Worm (Caenorhabditis elegans) whole organism, young adult: ENCODE data around the gene ZC168.2.

Source experiments
- C17E4.6 ChIP-seq: fragments of 200-800 bp; sonication (Bioruptor generic); IDR thresholded peaks from 2 replicates; pipeline ENCODE4 v1.3.6; 2022; ENCODE audit warnings: missing genetic modification reagents, missing genetic modification characterization, missing compliant biosample characterization
- F22D6.2 ChIP-seq: sonication (generic microtip); optimal IDR thresholded peaks from 2 replicates; lab custom pipeline; 2016; ENCODE audit warnings: mild to moderate bottlenecking, missing genetic modification characterization, missing compliant biosample characterization
- F39B2.1 ChIP-seq: fragments of 200-800 bp; sonication (Bioruptor generic); IDR thresholded peaks from 2 replicates; pipeline ENCODE4 v1.3.6; 2022; ENCODE audit warnings: missing genetic modification reagents, missing genetic modification characterization, missing compliant biosample characterization
- Y53F4B.3 ChIP-seq: fragments of 200-800 bp; sonication (Bioruptor generic); IDR thresholded peaks from 2 replicates; pipeline ENCODE4 v1.3.6; 2022; ENCODE audit warnings: missing genetic modification reagents, missing genetic modification characterization, missing compliant biosample characterization
- Y95B8A.8 ChIP-seq: fragments of 200-800 bp; sonication (Bioruptor generic); IDR thresholded peaks from 2 replicates; pipeline ENCODE4 v1.3.6; 2022; ENCODE audit warnings: missing genetic modification reagents, missing genetic modification characterization, missing compliant biosample characterization
- akir-1 ChIP-seq: fragments of 200-800 bp; sonication (Bioruptor generic); optimal IDR thresholded peaks from 2 replicates; lab custom pipeline; 2018; ENCODE audit warnings: mild to moderate bottlenecking, missing genetic modification characterization, moderate library complexity, missing compliant biosample characterization
- bed-1 ChIP-seq: fragments of 200-800 bp; sonication (Bioruptor generic); IDR thresholded peaks from 2 replicates; pipeline ENCODE4 v1.3.6; 2022; ENCODE audit warnings: missing genetic modification reagents, missing genetic modification characterization, missing compliant biosample characterization
- ccch-3 ChIP-seq: fragments of 200-800 bp; sonication (Bioruptor generic); optimal IDR thresholded peaks from 2 replicates; lab custom pipeline; 2018; ENCODE audit warnings: mild to moderate bottlenecking, missing genetic modification characterization, missing compliant biosample characterization
- cebp-2 ChIP-seq: fragments of 200-800 bp; sonication (Bioruptor generic); IDR thresholded peaks from 2 replicates; pipeline ENCODE4 v1.3.6; 2022; ENCODE audit warnings: missing genetic modification characterization, missing compliant biosample characterization
- ceh-79 ChIP-seq: sonication (generic microtip); optimal IDR thresholded peaks from 2 replicates; lab custom pipeline; 2017; ENCODE audit warnings: mild to moderate bottlenecking, missing genetic modification characterization, missing compliant biosample characterization
- ceh-91 ChIP-seq: fragments of 200-800 bp; sonication (Bioruptor generic); IDR thresholded peaks from 2 replicates; pipeline ENCODE4 v1.3.6; 2022; ENCODE audit warnings: missing genetic modification reagents, missing genetic modification characterization, missing compliant biosample characterization
- chd-7 ChIP-seq: sonication (generic microtip); optimal IDR thresholded peaks from 2 replicates; lab custom pipeline; 2016; ENCODE audit warnings: mild to moderate bottlenecking, missing genetic modification characterization, moderate library complexity, missing compliant biosample characterization
- efl-1 ChIP-seq: fragments of 150-350 bp; optimal IDR thresholded peaks from 2 replicates; lab custom pipeline; 2014; ENCODE audit warnings: missing biosample characterization, missing genetic modification reagents, missing genetic modification characterization
- egl-18 ChIP-seq: fragments of 200-800 bp; sonication (Bioruptor generic); IDR thresholded peaks from 2 replicates; pipeline ENCODE4 v1.3.6; 2022; ENCODE audit warnings: missing genetic modification reagents, missing genetic modification characterization, missing compliant biosample characterization
- gei-17 ChIP-seq: fragments of 200-800 bp; sonication (Bioruptor generic); optimal IDR thresholded peaks from 2 replicates; lab custom pipeline; 2018; ENCODE audit warnings: mild to moderate bottlenecking, missing genetic modification characterization, missing compliant biosample characterization
- him-1 ChIP-seq: sonication (generic microtip); optimal IDR thresholded peaks from 2 replicates; lab custom pipeline; 2016; ENCODE audit warnings: missing genotype, missing genetic modification reagents, missing genetic modification characterization, missing compliant biosample characterization
- hmg-1.2 ChIP-seq: fragments of 200-800 bp; sonication (Bioruptor generic); IDR thresholded peaks from 2 replicates; pipeline ENCODE4 v1.3.6; 2022; ENCODE audit warnings: missing genetic modification reagents, missing genetic modification characterization, missing compliant biosample characterization
- hrde-1 ChIP-seq: sonication (generic microtip); optimal IDR thresholded peaks from 2 replicates; lab custom pipeline; 2016; ENCODE audit warnings: missing genetic modification characterization, mild to moderate bottlenecking, missing compliant biosample characterization, moderate library complexity, missing genotype, missing genetic modification reagents, borderline replicate concordance
- lsl-1 ChIP-seq: fragments of 200-800 bp; sonication (Bioruptor generic); optimal IDR thresholded peaks from 2 replicates; lab custom pipeline; 2018; ENCODE audit warnings: mild to moderate bottlenecking, missing genetic modification characterization, moderate library complexity, missing compliant biosample characterization
- mxl-1 ChIP-seq: sonication (generic microtip); optimal IDR thresholded peaks from 2 replicates; lab custom pipeline; 2016; ENCODE audit warnings: missing genetic modification characterization, missing compliant biosample characterization
- nhr-27 ChIP-seq: fragments of 200-800 bp; sonication (Bioruptor generic); optimal IDR thresholded peaks from 2 replicates; lab custom pipeline; 2018; ENCODE audit warnings: mild to moderate bottlenecking, missing genetic modification characterization, moderate library complexity, missing compliant biosample characterization
- rcor-1 ChIP-seq: fragments of 200-800 bp; sonication (Bioruptor generic); IDR thresholded peaks from 2 replicates; pipeline ENCODE4 v1.3.6; 2022; ENCODE audit warnings: missing genetic modification reagents, missing genetic modification characterization, missing compliant biosample characterization
- rpc-1 ChIP-seq, 2 experiments: fragments of 150-350 bp in 1 of 2; sonication (generic microtip) in 1 of 2; optimal IDR thresholded peaks; 2 replicates each; lab custom pipeline; 2014 to 2018; ENCODE audit warnings: missing biosample characterization in 1 of 2, missing genetic modification characterization in 1 of 2, missing genetic modification reagents in 1 of 2, missing genotype in 1 of 2
- snpc-1.3 ChIP-seq: sonication (generic microtip); optimal IDR thresholded peaks from 2 replicates; lab custom pipeline; 2017; ENCODE audit warnings: missing genetic modification characterization, mild to moderate bottlenecking, missing compliant biosample characterization, antibody characterized with exemption, moderate library complexity, missing genotype, missing genetic modification reagents; ENCODE audit not compliant: insufficient read depth
- snpc-3.4 ChIP-seq: sonication (generic microtip); optimal IDR thresholded peaks from 2 replicates; lab custom pipeline; 2017; ENCODE audit warnings: missing genetic modification characterization, mild to moderate bottlenecking, missing compliant biosample characterization, antibody characterized with exemption, moderate library complexity, missing genotype, missing genetic modification reagents
- somi-1 ChIP-seq: fragments of 200-800 bp; sonication (Bioruptor generic); optimal IDR thresholded peaks from 2 replicates; lab custom pipeline; 2018; ENCODE audit warnings: mild to moderate bottlenecking, missing genetic modification characterization, missing compliant biosample characterization
- tbp1 ChIP-seq: fragments of 200-800 bp; sonication (Bioruptor generic); optimal IDR thresholded peaks from 2 replicates; lab custom pipeline; 2018; ENCODE audit warnings: mild to moderate bottlenecking, missing genetic modification characterization, missing compliant biosample characterization
- tlf-1 ChIP-seq: fragments of 200-800 bp; sonication (Bioruptor generic); optimal IDR thresholded peaks from 2 replicates; lab custom pipeline; 2018; ENCODE audit warnings: mild to moderate bottlenecking, missing genetic modification characterization, missing compliant biosample characterization
- unc-62 ChIP-seq: fragments of 150-350 bp; optimal IDR thresholded peaks from 2 replicates; lab custom pipeline; 2014; ENCODE audit warnings: missing biosample characterization, missing genetic modification reagents, missing genetic modification characterization
- ztf-18 ChIP-seq: sonication (generic microtip); optimal IDR thresholded peaks from 2 replicates; lab custom pipeline; 2016; ENCODE audit warnings: missing genotype, mild to moderate bottlenecking, missing genetic modification characterization, missing compliant biosample characterization
- ztf-22 ChIP-seq: fragments of 200-800 bp; sonication (Bioruptor generic); optimal IDR thresholded peaks from 2 replicates; lab custom pipeline; 2018; ENCODE audit warnings: mild to moderate bottlenecking, missing genetic modification characterization, moderate library complexity, missing compliant biosample characterization
- ztf-28 ChIP-seq: fragments of 200-800 bp; sonication (Bioruptor generic); IDR thresholded peaks from 2 replicates; pipeline ENCODE4 v1.3.6; 2022; ENCODE audit warnings: missing genetic modification reagents, missing genetic modification characterization, missing compliant biosample characterization
- ztf-6 ChIP-seq: fragments of 200-800 bp; sonication (Bioruptor generic); IDR thresholded peaks from 2 replicates; pipeline ENCODE4 v1.3.6; 2022; ENCODE audit warnings: missing genetic modification reagents, missing genetic modification characterization, missing compliant biosample characterization

ZC168.2 gene

ce11 chrIV:10766071-10766470, 38.2 kb downstream of the ZC168.2 start (continued):
- TF ChIP-seq nhr-27 (tag; lab: Kevin White, UChicago) (no peak), C17E4.6 (no peak), cebp-2 (GFP tag; lab: Robert Waterston, UW) (no peak), rpc-1 (optimal IDR thresholded peaks at IDR 0.05; lab: Kevin White, UChicago) (no peak), rpc-1 (tag; optimal IDR thresholded peaks at IDR 0.05; lab: Kevin White, UChicago) (no peak), bed-1 (GFP tag; lab: Robert Waterston, UW) (no peak), tlf-1 (GFP tag; lab: Kevin White, UChicago) (no peak), ztf-22 (GFP tag; lab: Kevin White, UChicago) (no peak), snpc-3.4 (peak; percentile 40)

- no peak for TF ChIP-seq ztf-18 (tag; lab: Kevin White, UChicago)
- no peak for TF ChIP-seq ccch-3 (GFP tag; lab: Kevin White, UChicago)
- no peak for TF ChIP-seq him-1 (tag; lab: Kevin White, UChicago)
- TF ChIP-seq lsl-1 (GFP tag; lab: Kevin White, UChicago): no peak
- TF ChIP-seq ztf-6 (GFP tag; lab: Robert Waterston, UW): no peak
- TF ChIP-seq hmg-1.2: peak; percentile 65; the same call in 1 of the 2 replicates
- no peak for TF ChIP-seq Y53F4B.3 (GFP tag; lab: Robert Waterston, UW)
- TF ChIP-seq nhr-27 (tag; lab: Kevin White, UChicago): no peak
Measured at ce11 chrIV:10768146-10768636, 40.4 kb downstream of the ZC168.2 start, which contains the start of gene T25B9.8. TSS of gene T25B9.8 (minus strand) at chrIV:10768196.

ce11 chrIV:10769353-10769752, 41.5 kb downstream of the ZC168.2 start, which contains the start of gene T25B9.9:
TSS of gene T25B9.9 (plus strand) at chrIV:10769653.
- TF ChIP-seq unc-62 (GFP tag; lab: Kevin White, UChicago) (no peak), ccch-3 (GFP tag; lab: Kevin White, UChicago) (no peak), snpc-3.4 (no peak), tbp1 (GFP tag; lab: Kevin White, UChicago) (no peak)

- TF ChIP-seq ztf-18 (tag; lab: Kevin White, UChicago): no peak
- TF ChIP-seq, all 124 proteins: peak for 0
Measured at ce11 chrIV:10771296-10771695, 43.5 kb downstream of the ZC168.2 start.

ce11 chrIV:10773811-10774210, 46.0 kb downstream of the ZC168.2 start, which contains the start of gene inpp-1:
TSS of gene inpp-1 (minus strand) at chrIV:10773911.
- TF ChIP-seq akir-1 (no peak), mxl-1 (tag; lab: Kevin White, UChicago) (no peak), efl-1 (GFP tag; lab: Kevin White, UChicago) (no peak), F39B2.1 (no peak), snpc-1.3 (no peak), F22D6.2 (tag; lab: Kevin White, UChicago) (no peak), ztf-28 (GFP tag; lab: Robert Waterston, UW) (no peak), egl-18 (GFP tag; lab: Robert Waterston, UW) (no peak), ceh-91 (GFP tag; lab: Robert Waterston, UW) (no peak), somi-1 (GFP tag; lab: Kevin White, UChicago) (no peak), Y53F4B.3 (GFP tag; lab: Robert Waterston, UW) (no peak), chd-7 (no peak), hrde-1 (tag; lab: Kevin White, UChicago) (no peak), ceh-79 (tag; lab: Kevin White, UChicago) (no peak), gei-17 (GFP tag; lab: Kevin White, UChicago) (no peak), rcor-1 (GFP tag; lab: Robert Waterston, UW) (no peak), snpc-3.4 (no peak), Y95B8A.8 (GFP tag; lab: Robert Waterston, UW) (no peak)
